Worm (Caenorhabditis elegans) whole organism, L2 larva: ENCODE data around the gene E01G4.6.

Experiments used
- C34F6.9 ChIP-seq: fragments of 150-350 bp; optimal IDR thresholded peaks from 2 replicates; lab custom pipeline; 2014; ENCODE audit warnings: missing biosample characterization, missing genetic modification characterization
- F13H6.1 ChIP-seq: sonication (generic microtip); optimal IDR thresholded peaks from 2 replicates; lab custom pipeline; 2016; ENCODE audit warnings: missing genetic modification characterization, missing compliant biosample characterization
- ZK546.5 ChIP-seq: sonication (generic microtip); optimal IDR thresholded peaks from 2 replicates; lab custom pipeline; 2017; ENCODE audit warnings: missing biosample characterization, missing genetic modification characterization
- blmp-1 ChIP-seq: sonication (generic microtip); optimal IDR thresholded peaks from 2 replicates; lab custom pipeline; 2017; ENCODE audit warnings: missing genetic modification characterization, mild to moderate bottlenecking, missing compliant biosample characterization, antibody characterized with exemption, moderate library complexity; ENCODE audit not compliant: insufficient read depth
- ceh-82 ChIP-seq: fragments of 150-350 bp; optimal IDR thresholded peaks from 2 replicates; lab custom pipeline; 2014; ENCODE audit warnings: missing biosample characterization, missing genetic modification characterization
- crh-2 ChIP-seq: sonication (generic microtip); optimal IDR thresholded peaks from 2 replicates; lab custom pipeline; 2017; ENCODE audit warnings: missing biosample characterization, missing genetic modification characterization
- egl-27 ChIP-seq: sonication (generic microtip); optimal IDR thresholded peaks from 3 replicates; lab custom pipeline; 2017; ENCODE audit warnings: missing biosample characterization, missing genetic modification reagents, missing genetic modification characterization
- elt-1 ChIP-seq: fragments of 150-350 bp; optimal IDR thresholded peaks from 2 replicates; lab custom pipeline; 2014; ENCODE audit warnings: missing biosample characterization, missing genetic modification characterization
- elt-3 ChIP-seq: sonication (generic microtip); optimal IDR thresholded peaks from 2 replicates; lab custom pipeline; 2017; ENCODE audit warnings: missing biosample characterization, missing genetic modification characterization
- fos-1 ChIP-seq: fragments of 150-350 bp; optimal IDR thresholded peaks from 2 replicates; lab custom pipeline; 2014; ENCODE audit warnings: missing biosample characterization, missing genetic modification characterization
- gmeb-1 ChIP-seq: fragments of 150-350 bp; optimal IDR thresholded peaks from 2 replicates; lab custom pipeline; 2014; ENCODE audit warnings: missing biosample characterization, missing genetic modification characterization
- lin-11 ChIP-seq: fragments of 150-350 bp; sonication (generic microtip); optimal IDR thresholded peaks from 2 replicates; lab custom pipeline; 2014; ENCODE audit warnings: missing biosample characterization, missing genetic modification characterization, inconsistent platforms, mixed read lengths
- lin-39 ChIP-seq: fragments of 150-350 bp; optimal IDR thresholded peaks from 2 replicates; lab custom pipeline; 2014; ENCODE audit warnings: missing biosample characterization, missing genetic modification reagents, missing genetic modification characterization
- lsy-2 ChIP-seq, 2 experiments: fragments of 150-350 bp in 1 of 2; sonication (generic microtip) in 1 of 2; optimal IDR thresholded peaks; 2 replicates each; lab custom pipeline; 2014 to 2017; ENCODE audit warnings: missing biosample characterization in 2 of 2, missing genetic modification characterization in 2 of 2
- mab-5 ChIP-seq: fragments of 150-350 bp; optimal IDR thresholded peaks from 2 replicates; lab custom pipeline; 2014; ENCODE audit warnings: missing biosample characterization, missing genetic modification characterization
- mbf-1 ChIP-seq: sonication (generic microtip); optimal IDR thresholded peaks from 2 replicates; lab custom pipeline; 2017; ENCODE audit warnings: missing biosample characterization, missing genetic modification characterization
- nhr-10 ChIP-seq: sonication (generic microtip); optimal IDR thresholded peaks from 2 replicates; lab custom pipeline; 2017; ENCODE audit warnings: missing biosample characterization, missing genetic modification characterization
- nhr-11 ChIP-seq: fragments of 150-350 bp; optimal IDR thresholded peaks from 2 replicates; lab custom pipeline; 2014; ENCODE audit warnings: missing biosample characterization, missing genetic modification characterization
- nhr-12 ChIP-seq: fragments of 150-350 bp; optimal IDR thresholded peaks from 2 replicates; lab custom pipeline; 2014; ENCODE audit warnings: missing biosample characterization, missing genetic modification characterization
- nhr-129 ChIP-seq: fragments of 150-350 bp; optimal IDR thresholded peaks from 2 replicates; lab custom pipeline; 2014; ENCODE audit warnings: missing biosample characterization, missing genetic modification characterization
- nhr-21 ChIP-seq: fragments of 150-350 bp; optimal IDR thresholded peaks from 2 replicates; lab custom pipeline; 2014; ENCODE audit warnings: missing biosample characterization, missing genetic modification characterization
- nhr-237 ChIP-seq: fragments of 150-350 bp; optimal IDR thresholded peaks from 2 replicates; lab custom pipeline; 2014; ENCODE audit warnings: missing biosample characterization, missing genetic modification characterization
- nhr-25 ChIP-seq: fragments of 150-350 bp; sonication (generic microtip); optimal IDR thresholded peaks from 3 replicates; lab custom pipeline; 2014; ENCODE audit warnings: missing biosample characterization, missing genetic modification characterization
- nhr-6 ChIP-seq: fragments of 150-350 bp; optimal IDR thresholded peaks from 2 replicates; lab custom pipeline; 2014; ENCODE audit warnings: missing biosample characterization, missing genetic modification characterization
- nhr-77 ChIP-seq: fragments of 150-350 bp; optimal IDR thresholded peaks from 2 replicates; lab custom pipeline; 2014; ENCODE audit warnings: missing biosample characterization, missing genetic modification characterization
- peb-1 ChIP-seq: fragments of 150-350 bp; optimal IDR thresholded peaks from 2 replicates; lab custom pipeline; 2014; ENCODE audit warnings: missing biosample characterization, missing genetic modification characterization
- sem-4 ChIP-seq: fragments of 150-350 bp; optimal IDR thresholded peaks from 2 replicates; lab custom pipeline; 2014; ENCODE audit warnings: missing biosample characterization, missing genetic modification reagents, missing genetic modification characterization
- skn-1 ChIP-seq: sonication (generic microtip); optimal IDR thresholded peaks from 2 replicates; lab custom pipeline; 2017; ENCODE audit warnings: missing biosample characterization, missing genetic modification characterization
- sma-3 ChIP-seq: sonication (generic microtip); optimal IDR thresholded peaks from 2 replicates; lab custom pipeline; 2016; ENCODE audit warnings: missing genetic modification reagents, missing genetic modification characterization, missing compliant biosample characterization
- sma-9 ChIP-seq, 2 experiments: fragments of 150-350 bp in 1 of 2; sonication (generic microtip) in 1 of 2; optimal IDR thresholded peaks; 2 replicates each; lab custom pipeline; 2014 to 2016; ENCODE audit warnings: missing genetic modification characterization in 2 of 2, mild to moderate bottlenecking in 1 of 2, missing biosample characterization in 1 of 2, missing compliant biosample characterization in 1 of 2, missing genetic modification reagents in 1 of 2, moderate library complexity in 1 of 2
- snpc-4 ChIP-seq: fragments of 150-350 bp; optimal IDR thresholded peaks from 2 replicates; lab custom pipeline; 2014; ENCODE audit warnings: missing biosample characterization, missing genetic modification characterization
- unc-39 ChIP-seq: fragments of 150-350 bp; optimal IDR thresholded peaks from 2 replicates; lab custom pipeline; 2014; ENCODE audit warnings: missing biosample characterization, missing genetic modification characterization
- unc-55 ChIP-seq: fragments of 150-350 bp; sonication (generic microtip); optimal IDR thresholded peaks from 3 replicates; lab custom pipeline; 2014; ENCODE audit warnings: missing biosample characterization, missing genetic modification reagents, missing genetic modification characterization
- unc-62 ChIP-seq: fragments of 150-350 bp; optimal IDR thresholded peaks from 2 replicates; lab custom pipeline; 2014; ENCODE audit warnings: missing biosample characterization, missing genetic modification reagents, missing genetic modification characterization
- zag-1 ChIP-seq: fragments of 150-350 bp; optimal IDR thresholded peaks from 2 replicates; lab custom pipeline; 2014; ENCODE audit warnings: missing biosample characterization, missing genetic modification characterization
- ztf-11 ChIP-seq: sonication (generic microtip); optimal IDR thresholded peaks from 2 replicates; lab custom pipeline; 2017; ENCODE audit warnings: missing biosample characterization, missing genetic modification characterization

E01G4.6 gene

ce11 chrII:13507535-13507934, 25.3 kb downstream of the E01G4.6 start, which contains the start of gene nep-17:
Gene nep-17 (plus strand): TSS chrII:13507819.
- TF ChIP-seq gmeb-1 (tag; lab: Kevin White, UChicago), result peak; percentile 4
- TF ChIP-seq nhr-77 (tag; lab: Kevin White, UChicago), result no peak
- no peak for TF ChIP-seq snpc-4 (tag; lab: Kevin White, UChicago)
- no peak for TF ChIP-seq mab-5
- peak; percentile 81 for TF ChIP-seq fos-1 (tag; lab: Kevin White, UChicago)
- no peak for TF ChIP-seq elt-3 (tag; lab: Kevin White, UChicago)
- TF ChIP-seq peb-1 (tag; lab: Kevin White, UChicago), result no peak
- TF ChIP-seq nhr-10 (tag; lab: Kevin White, UChicago), result no peak
- TF ChIP-seq skn-1 (tag; lab: Kevin White, UChicago), result no peak
- TF ChIP-seq blmp-1 (tag; lab: Kevin White, UChicago), result no peak
- no peak for TF ChIP-seq ZK546.5 (tag; lab: Kevin White, UChicago)
- no peak for TF ChIP-seq nhr-25 (tag; lab: Kevin White, UChicago)
- no peak for TF ChIP-seq nhr-11 (tag; lab: Kevin White, UChicago)

- TF ChIP-seq ceh-82 (tag; lab: Kevin White, UChicago) (no peak), nhr-129 (tag; lab: Kevin White, UChicago) (peak; percentile 38), fos-1 (tag; lab: Kevin White, UChicago) (peak; percentile 85)
Observed at ce11 chrII:13508607-13509006, 26.4 kb downstream of the E01G4.6 start.

- TF ChIP-seq nhr-21 (tag; lab: Kevin White, UChicago) (no peak), mab-5 (no peak), crh-2 (tag; lab: Kevin White, UChicago) (no peak), sma-9 (GFP tag; optimal IDR thresholded peaks at IDR 0.05; lab: Kevin White, UChicago) (no peak), sma-9 (tag; optimal IDR thresholded peaks at IDR 0.05; lab: Kevin White, UChicago) (no peak), sma-3 (GFP tag; lab: Kevin White, UChicago) (no peak), nhr-10 (tag; lab: Kevin White, UChicago) (no peak), mbf-1 (tag; lab: Kevin White, UChicago) (no peak), unc-39 (no peak), elt-3 (tag; lab: Kevin White, UChicago) (no peak), gmeb-1 (tag; lab: Kevin White, UChicago) (no peak), blmp-1 (tag; lab: Kevin White, UChicago) (no peak), C34F6.9 (tag; lab: Kevin White, UChicago) (no peak), sem-4 (no peak), zag-1 (no peak), egl-27 (tag; lab: Kevin White, UChicago) (no peak), nhr-12 (tag; lab: Kevin White, UChicago) (no peak), lsy-2 (tag; optimal IDR thresholded peaks at IDR 0.05; lab: Kevin White, UChicago) (no peak), nhr-77 (tag; lab: Kevin White, UChicago) (no peak)
- TF ChIP-seq, all 48 proteins: peak for 0
Observed at ce11 chrII:13515813-13516212, 33.6 kb downstream of the E01G4.6 start.

- TF ChIP-seq lin-39 (no peak), ztf-11 (tag; lab: Kevin White, UChicago) (no peak), nhr-10 (tag; lab: Kevin White, UChicago) (no peak), crh-2 (tag; lab: Kevin White, UChicago) (no peak), sem-4 (no peak), peb-1 (tag; lab: Kevin White, UChicago) (no peak), blmp-1 (tag; lab: Kevin White, UChicago) (no peak), elt-3 (tag; lab: Kevin White, UChicago) (no peak), nhr-6 (no peak)
Observed at ce11 chrII:13517600-13517999, 35.4 kb downstream of the E01G4.6 start, which contains the start of gene sre-45. Gene sre-45 (plus strand): TSS chrII:13517900.

- TF ChIP-seq nhr-6, result no peak
- TF ChIP-seq snpc-4 (tag; lab: Kevin White, UChicago), result peak; percentile 91
- no peak for TF ChIP-seq unc-62 (GFP tag; lab: Kevin White, UChicago)
- TF ChIP-seq lin-39, result no peak
- TF ChIP-seq ztf-11 (tag; lab: Kevin White, UChicago), result no peak
- peak; percentile 17 for TF ChIP-seq unc-55 (GFP tag; lab: Kevin White, UChicago)
- no peak for TF ChIP-seq nhr-237 (tag; lab: Kevin White, UChicago)
- no peak for TF ChIP-seq mab-5
- no peak for TF ChIP-seq F13H6.1 (tag; lab: Kevin White, UChicago)
- TF ChIP-seq peb-1 (tag; lab: Kevin White, UChicago), result no peak
- no peak for TF ChIP-seq lin-11 (tag; lab: Kevin White, UChicago)
- TF ChIP-seq elt-1 (tag; lab: Kevin White, UChicago), result no peak
- no peak for TF ChIP-seq nhr-129 (tag; lab: Kevin White, UChicago)
- TF ChIP-seq sma-9 (GFP tag; optimal IDR thresholded peaks at IDR 0.05; lab: Kevin White, UChicago), result no peak
- no peak for TF ChIP-seq sma-9 (tag; optimal IDR thresholded peaks at IDR 0.05; lab: Kevin White, UChicago)
Observed at ce11 chrII:13521179-13521616, 39.0 kb downstream of the E01G4.6 start.
